Worm (Caenorhabditis elegans) whole organism, mixed stage, embryonic: ENCODE measurements around the gene nhr-238.

Source experiments
- M03D4.4 ChIP-seq: sonication (generic microtip); optimal IDR thresholded peaks from 2 replicates; lab custom pipeline; 2017; ENCODE audit warnings: mild to moderate bottlenecking, missing genetic modification characterization, missing compliant biosample characterization
- snpc-4 ChIP-seq: fragments of 150-350 bp; optimal IDR thresholded peaks from 2 replicates; lab custom pipeline; 2014; ENCODE audit warnings: missing biosample characterization, missing genetic modification characterization

DNA sequence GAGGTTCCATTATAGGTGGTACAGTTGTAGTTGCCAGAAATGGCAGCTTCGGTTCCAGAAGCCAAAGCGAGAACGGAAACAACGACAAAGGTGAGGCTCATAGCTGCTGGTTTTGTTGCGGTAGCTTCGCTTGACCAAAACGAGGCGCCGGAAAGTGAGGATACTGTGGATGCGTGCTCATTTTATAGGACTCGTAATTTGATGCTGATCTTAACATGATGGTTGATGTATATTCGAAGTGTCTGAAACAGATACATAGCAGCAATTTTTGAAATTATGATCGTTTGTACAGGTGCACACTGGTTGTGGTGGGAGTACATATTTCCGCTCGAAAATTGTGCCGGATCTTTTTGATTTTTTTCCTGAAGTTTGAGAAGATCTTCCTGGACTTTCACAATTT is 1.9 kb upstream of the nhr-238 start, which contains the start of gene Y46H3D.8:
- TF ChIP-seq snpc-4 (tag; lab: Kevin White, UChicago) (no peak), M03D4.4 (no peak)
